Worm (Caenorhabditis elegans): ENCODE results near the gene csq-1.

- TF ChIP-seq nfya-1 (tag; optimal IDR thresholded peaks at IDR 0.05) (no peak), syd-9 (tag; optimal IDR thresholded peaks at IDR 0.05) (no peak), pqm-1 (tag; optimal IDR thresholded peaks at IDR 0.05) (no peak), fkh-10 (GFP tag; optimal IDR thresholded peaks at IDR 0.05) (peak; percentile 62), ceh-18 (tag; optimal IDR thresholded peaks at IDR 0.05) (no peak), nhr-11 (tag; optimal IDR thresholded peaks at IDR 0.05) (no peak), sox-4 (tag; optimal IDR thresholded peaks at IDR 0.05) (no peak), ceh-22 (tag; optimal IDR thresholded peaks at IDR 0.05) (no peak), ets-4 (tag; optimal IDR thresholded peaks at IDR 0.05) (no peak), rnt-1 (tag; optimal IDR thresholded peaks at IDR 0.05) (no peak)
Measured at ce11 chrX:14649224-14649623, 35.5 kb upstream of the csq-1 start.
